Worm (Caenorhabditis elegans) whole organism, L1 larva: ENCODE results near the gene C09B8.3.

Source experiments
- C34B4.2 ChIP-seq: sonication (generic microtip); optimal IDR thresholded peaks from 2 replicates; lab custom pipeline; 2017; ENCODE audit warnings: mild to moderate bottlenecking, missing genetic modification characterization, missing compliant biosample characterization
- Y116A8C.19 ChIP-seq: sonication (generic microtip); optimal IDR thresholded peaks from 2 replicates; lab custom pipeline; 2016; ENCODE audit warnings: missing compliant biosample characterization, missing genetic modification characterization, borderline replicate concordance
- aly-2 ChIP-seq: fragments of 150-350 bp; optimal IDR thresholded peaks from 2 replicates; lab custom pipeline; 2014; ENCODE audit warnings: missing biosample characterization, missing genetic modification characterization
- ceh-8 ChIP-seq: fragments of 200-800 bp; sonication (Bioruptor generic); optimal IDR thresholded peaks from 2 replicates; lab custom pipeline; 2018; ENCODE audit warnings: mild to moderate bottlenecking, missing genetic modification characterization, moderate library complexity, missing compliant biosample characterization
- lsy-2 ChIP-seq, 2 experiments: fragments of 150-350 bp; optimal IDR thresholded peaks; 2 replicates each; lab custom pipeline; 2014; ENCODE audit warnings: missing biosample characterization in 2 of 2, missing genetic modification characterization in 2 of 2
- mdl-1 ChIP-seq, 2 experiments: fragments of 150-350 bp; optimal IDR thresholded peaks; 2 replicates each; lab custom pipeline; 2014 to 2017; ENCODE audit warnings: missing biosample characterization in 2 of 2, missing genetic modification characterization in 2 of 2, inconsistent platforms in 1 of 2
- nhr-28 ChIP-seq: fragments of 150-350 bp; optimal IDR thresholded peaks from 2 replicates; lab custom pipeline; 2014; ENCODE audit warnings: missing biosample characterization, missing genetic modification characterization
- nhr-76 ChIP-seq: sonication (generic microtip); optimal IDR thresholded peaks from 2 replicates; lab custom pipeline; 2017; ENCODE audit warnings: missing biosample characterization, missing genetic modification characterization
- pag-3 ChIP-seq: sonication (generic microtip); optimal IDR thresholded peaks from 2 replicates; lab custom pipeline; 2017; ENCODE audit warnings: missing genetic modification characterization, mild to moderate bottlenecking, missing compliant biosample characterization, antibody characterized with exemption, borderline replicate concordance; ENCODE audit not compliant: insufficient read depth
- skn-1 ChIP-seq: fragments of 150-350 bp; optimal IDR thresholded peaks from 2 replicates; lab custom pipeline; 2014; ENCODE audit warnings: missing biosample characterization, missing genetic modification characterization
- sptf-1 ChIP-seq: fragments of 150-350 bp; optimal IDR thresholded peaks from 2 replicates; lab custom pipeline; 2014; ENCODE audit warnings: missing biosample characterization, missing genetic modification characterization
- swsn-7 ChIP-seq: sonication (generic microtip); optimal IDR thresholded peaks from 2 replicates; lab custom pipeline; 2016; ENCODE audit warnings: missing genetic modification characterization, missing compliant biosample characterization
- unc-130 ChIP-seq: fragments of 150-350 bp; optimal IDR thresholded peaks from 2 replicates; lab custom pipeline; 2017; ENCODE audit warnings: missing biosample characterization, missing genetic modification characterization, inconsistent platforms
- unc-62 ChIP-seq: fragments of 150-350 bp; optimal IDR thresholded peaks from 2 replicates; lab custom pipeline; 2014; ENCODE audit warnings: missing biosample characterization, missing genetic modification reagents, missing genetic modification characterization

DNA sequence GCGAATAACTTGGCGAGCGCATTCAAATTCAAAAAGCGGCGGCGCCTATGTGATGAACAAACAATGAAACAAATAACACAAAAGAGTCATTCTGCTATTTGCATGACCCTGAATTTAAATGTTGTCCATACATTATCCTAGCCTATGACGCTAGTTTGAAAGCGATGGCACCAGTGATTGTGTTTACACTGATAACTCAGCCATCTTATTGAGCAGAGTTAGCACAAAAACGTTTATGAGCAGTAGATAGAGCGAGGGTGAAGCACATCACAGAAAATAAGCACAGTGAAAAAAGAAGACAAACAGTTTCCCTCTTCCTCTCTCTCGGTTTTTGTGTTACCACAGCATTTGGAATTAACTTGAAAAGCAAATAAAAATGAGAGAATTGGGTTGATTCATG is 32.8 kb upstream of the C09B8.3 start:
- TF ChIP-seq unc-62 (GFP tag; lab: Kevin White, UChicago) = no peak
- TF ChIP-seq aly-2 (tag; lab: Kevin White, UChicago) = no peak
- TF ChIP-seq pag-3 (tag; lab: Kevin White, UChicago) = no peak
- TF ChIP-seq nhr-28 (tag; lab: Kevin White, UChicago) = no peak
- TF ChIP-seq C34B4.2 (tag; lab: Kevin White, UChicago) = no peak
- TF ChIP-seq skn-1 = no peak
- no peak for TF ChIP-seq nhr-76
- TF ChIP-seq ceh-8 = no peak
- TF ChIP-seq sptf-1 (tag; lab: Kevin White, UChicago) = no peak
- TF ChIP-seq lsy-2 (tag; optimal IDR thresholded peaks at IDR 0.05; lab: Kevin White, UChicago) = no peak
- no peak for TF ChIP-seq unc-130 (tag; lab: Kevin White, UChicago)
- no peak for TF ChIP-seq mdl-1 (tag; optimal IDR thresholded peaks at IDR 0.05; lab: Kevin White, UChicago)
- no peak for TF ChIP-seq swsn-7 (tag; lab: Kevin White, UChicago)
- TF ChIP-seq Y116A8C.19 (tag; lab: Kevin White, UChicago) = no peak
